Fruit fly (Drosophila melanogaster): ENCODE results near the gene CG9921.
A peak's percentile ranks its signal among the peaks of the same experiment; 100 is the strongest.

Gene CG9921

DNA sequence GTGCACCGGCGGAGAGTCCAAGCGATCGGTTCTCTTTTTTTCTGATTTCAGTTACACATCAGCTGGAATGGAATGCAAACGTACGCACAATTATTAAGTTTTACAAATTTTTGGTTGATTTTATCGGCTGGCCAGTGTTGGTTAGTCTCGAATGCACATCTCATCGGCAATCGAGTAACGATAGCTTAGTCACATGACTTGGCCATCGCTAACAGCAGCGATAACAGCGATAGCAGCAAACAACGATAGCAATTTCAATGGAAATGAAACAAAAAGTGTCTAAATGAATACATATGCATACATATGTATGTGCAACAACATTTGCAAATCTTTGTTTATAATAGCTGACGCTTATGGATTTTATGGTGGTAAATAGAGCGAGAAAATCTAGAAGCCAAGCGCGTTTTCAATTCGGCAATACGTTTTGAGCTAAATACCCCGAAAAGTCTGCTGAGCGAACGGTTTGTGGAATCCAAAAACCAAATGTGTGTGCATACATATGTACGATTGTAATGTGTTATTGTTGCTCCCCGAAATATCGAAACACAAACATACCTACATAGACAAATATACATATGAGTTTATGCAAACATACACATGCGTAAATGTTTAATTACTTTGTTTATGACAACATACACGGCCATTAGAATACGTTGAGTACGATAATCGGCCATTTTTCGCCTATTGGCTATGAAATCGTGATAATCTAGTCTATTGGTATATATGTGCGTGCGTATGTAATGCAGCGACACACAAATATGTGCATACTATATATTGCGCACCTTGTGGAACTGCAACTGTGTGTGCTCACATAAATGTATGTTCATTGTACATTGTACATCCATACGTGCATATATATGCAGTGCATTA, 36.7 kb downstream of the CG9921 start, which contains the start of gene CG3632 (continued):
- TF ChIP-seq disco-r (GFP tag; optimal IDR thresholded peaks at IDR 0.05): no peak
- TF ChIP-seq CG8089 (GFP tag; optimal IDR thresholded peaks at IDR 0.05): no peak
- no peak for TF ChIP-seq Hr39 (optimal IDR thresholded peaks at IDR 0.05)
- peak; percentile 90 for TF ChIP-seq sens (GFP tag)
- TF ChIP-seq usp (GFP tag; optimal IDR thresholded peaks at IDR 0.05): no peak
- peak; percentile 16 for TF ChIP-seq p53 (GFP tag; optimal IDR thresholded peaks at IDR 0.05)
- no peak for TF ChIP-seq CG1529 (GFP tag; optimal IDR thresholded peaks at IDR 0.05)
- TF ChIP-seq CG10462 (GFP tag; optimal IDR thresholded peaks at IDR 0.05): no peak
- TF ChIP-seq CG8359 (GFP tag; optimal IDR thresholded peaks at IDR 0.05; ENCODE audit: borderline replicate concordance): no peak
- peak; percentile 15 for TF ChIP-seq fu2 (GFP tag; optimal IDR thresholded peaks at IDR 0.05)
- TF ChIP-seq HHEX (GFP tag; optimal IDR thresholded peaks at IDR 0.05): no peak
- TF ChIP-seq D19A (tag; optimal IDR thresholded peaks at IDR 0.05): no peak
- TF ChIP-seq dimm (GFP tag; IDR thresholded peaks at IDR 0.05): no peak
- TF ChIP-seq CG30431 (GFP tag; optimal IDR thresholded peaks at IDR 0.05): no peak
- peak; percentile 53; the same call in 1 of the 2 replicates for TF ChIP-seq ranshi (GFP tag; IDR thresholded peaks at IDR 0.05)
- peak; percentile 88 for TF ChIP-seq Dref (GFP tag; IDR thresholded peaks at IDR 0.05)
- no peak for TF ChIP-seq sens-2 (GFP tag; IDR thresholded peaks at IDR 0.05)
- peak; percentile 58 for TF ChIP-seq CG7928 (GFP tag; optimal IDR thresholded peaks at IDR 0.05)
- peak; percentile 6 for TF ChIP-seq CG18764 (GFP tag; optimal IDR thresholded peaks at IDR 0.05)
- TF ChIP-seq CG30020 (tag; optimal IDR thresholded peaks at IDR 0.05): peak; percentile 90
- TF ChIP-seq gcm (GFP tag; optimal IDR thresholded peaks at IDR 0.05): no peak
- peak; percentile 82 for TF ChIP-seq CG14860 (GFP tag; IDR thresholded peaks at IDR 0.05; ENCODE audit: partially characterized antibody)
- TF ChIP-seq Atf3 (GFP tag; optimal IDR thresholded peaks at IDR 0.05): peak; percentile 3
- TF ChIP-seq ind (GFP tag; optimal IDR thresholded peaks at IDR 0.05): peak; percentile 25
- TF ChIP-seq BtbVII (GFP tag; optimal IDR thresholded peaks at IDR 0.05): no peak
- no peak for TF ChIP-seq gce (GFP tag; IDR thresholded peaks at IDR 0.05)
- TF ChIP-seq lov (optimal IDR thresholded peaks at IDR 0.05): no peak
- TF ChIP-seq lov (GFP tag; IDR thresholded peaks at IDR 0.05): no peak
- no peak for TF ChIP-seq Mes4 (GFP tag; optimal IDR thresholded peaks at IDR 0.05)
- 0 out of 2 replicates have a peak, but pooled peaks have one; percentile 12 for TF ChIP-seq E2f1 (GFP tag; IDR thresholded peaks at IDR 0.05)
- peak; percentile 88 for TF ChIP-seq grn (GFP tag; optimal IDR thresholded peaks at IDR 0.05)
- TF ChIP-seq CG3847 (GFP tag; IDR thresholded peaks at IDR 0.05): peak; percentile 67
- TF ChIP-seq wek (GFP tag; optimal IDR thresholded peaks at IDR 0.05): no peak
- no peak; the same call in 1 of the 3 replicates for TF ChIP-seq zen2 (GFP tag; IDR thresholded peaks at IDR 0.05; ENCODE audit: partially characterized antibody)
- peak; percentile 23 for TF ChIP-seq phol (tag; optimal IDR thresholded peaks at IDR 0.05)
- no peak for TF ChIP-seq Trl (optimal IDR thresholded peaks at IDR 0.05)
- TF ChIP-seq Trl (GFP tag; optimal IDR thresholded peaks at IDR 0.05): peak; percentile 44
- no peak for TF ChIP-seq schlank (tag; optimal IDR thresholded peaks at IDR 0.05)
- TF ChIP-seq NC2β (GFP tag; optimal IDR thresholded peaks at IDR 0.05): peak; percentile 27
- peak; percentile 63 for TF ChIP-seq zfh2 (GFP tag; optimal IDR thresholded peaks at IDR 0.05)
- TF ChIP-seq Lim3 (GFP tag; IDR thresholded peaks at IDR 0.05): no peak
- peak; percentile 7 for TF ChIP-seq slp2 (GFP tag; optimal IDR thresholded peaks at IDR 0.05)
- no peak for TF ChIP-seq salm (tag; optimal IDR thresholded peaks at IDR 0.05)
- no peak for TF ChIP-seq Gsc (GFP tag; IDR thresholded peaks at IDR 0.05)
- TF ChIP-seq al (GFP tag; IDR thresholded peaks at IDR 0.05): 0 out of 2 replicates have a peak, but pooled peaks have one; percentile 10
- TF ChIP-seq kay (GFP tag; optimal IDR thresholded peaks at IDR 0.05): no peak
- TF ChIP-seq wor (GFP tag; IDR thresholded peaks at IDR 0.05): no peak
- no peak for TF ChIP-seq seq (GFP tag; IDR thresholded peaks at IDR 0.05)
- TF ChIP-seq Ssrp (tag; optimal IDR thresholded peaks at IDR 0.05): no peak
- no peak for TF ChIP-seq odd (GFP tag; optimal IDR thresholded peaks at IDR 0.05)
- no peak for TF ChIP-seq Hr78 (GFP tag; optimal IDR thresholded peaks at IDR 0.05)
